Worm (Caenorhabditis elegans) whole organism, young adult: ENCODE results near the gene T21E8.4.
A peak's percentile ranks its signal among the peaks of the same experiment; 100 is the strongest.

Source experiments
- B0035.1 ChIP-seq: sonication (generic microtip); optimal IDR thresholded peaks from 2 replicates; lab custom pipeline; 2016; ENCODE audit warnings: missing genetic modification characterization, mild to moderate bottlenecking, missing compliant biosample characterization, missing genotype, missing genetic modification reagents
- F10E7.11 ChIP-seq: sonication (generic microtip); optimal IDR thresholded peaks from 2 replicates; lab custom pipeline; 2017; ENCODE audit warnings: mild to moderate bottlenecking, missing genetic modification characterization, moderate library complexity, missing compliant biosample characterization
- F55B11.4 ChIP-seq: sonication (generic microtip); optimal IDR thresholded peaks from 2 replicates; lab custom pipeline; 2016; ENCODE audit warnings: missing compliant biosample characterization, missing genetic modification characterization, borderline replicate concordance; ENCODE audit not compliant: insufficient read depth
- akir-1 ChIP-seq: fragments of 200-800 bp; sonication (Bioruptor generic); optimal IDR thresholded peaks from 2 replicates; lab custom pipeline; 2018; ENCODE audit warnings: mild to moderate bottlenecking, missing genetic modification characterization, moderate library complexity, missing compliant biosample characterization
- aptf-3 ChIP-seq: fragments of 200-800 bp; sonication (Bioruptor generic); IDR thresholded peaks from 2 replicates; pipeline ENCODE4 v1.3.6; 2022; ENCODE audit warnings: missing genetic modification characterization, missing compliant biosample characterization
- ceh-58 ChIP-seq: fragments of 200-800 bp; sonication (Bioruptor generic); IDR thresholded peaks from 2 replicates; pipeline ENCODE4 v1.3.6; 2022; ENCODE audit warnings: missing genetic modification characterization, missing compliant biosample characterization
- chd-7 ChIP-seq: sonication (generic microtip); optimal IDR thresholded peaks from 2 replicates; lab custom pipeline; 2016; ENCODE audit warnings: mild to moderate bottlenecking, missing genetic modification characterization, moderate library complexity, missing compliant biosample characterization
- die-1 ChIP-seq: sonication (generic microtip); optimal IDR thresholded peaks from 2 replicates; lab custom pipeline; 2016; ENCODE audit warnings: missing genotype, mild to moderate bottlenecking, missing genetic modification characterization, missing compliant biosample characterization
- dox-1 ChIP-seq: fragments of 200-800 bp; sonication (Bioruptor generic); IDR thresholded peaks from 2 replicates; pipeline ENCODE4 v1.3.6; 2022; ENCODE audit warnings: missing genetic modification reagents, missing genetic modification characterization, missing compliant biosample characterization
- egl-18 ChIP-seq: fragments of 200-800 bp; sonication (Bioruptor generic); IDR thresholded peaks from 2 replicates; pipeline ENCODE4 v1.3.6; 2022; ENCODE audit warnings: missing genetic modification reagents, missing genetic modification characterization, missing compliant biosample characterization
- hmg-1.2 ChIP-seq: fragments of 200-800 bp; sonication (Bioruptor generic); IDR thresholded peaks from 2 replicates; pipeline ENCODE4 v1.3.6; 2022; ENCODE audit warnings: missing genetic modification reagents, missing genetic modification characterization, missing compliant biosample characterization
- let-526 ChIP-seq: fragments of 200-800 bp; sonication (Bioruptor generic); IDR thresholded peaks from 2 replicates; pipeline ENCODE4 v1.3.6; 2022; ENCODE audit warnings: missing genetic modification reagents, missing genetic modification characterization, missing compliant biosample characterization
- lir-1 ChIP-seq: fragments of 200-800 bp; sonication (Bioruptor generic); conservative IDR thresholded peaks from 2 replicates; pipeline ENCODE4 v1.3.6; 2022; ENCODE audit warnings: missing genetic modification reagents, missing genetic modification characterization, missing compliant biosample characterization
- nfyb-1 ChIP-seq: fragments of 200-800 bp; sonication (Bioruptor generic); IDR thresholded peaks from 2 replicates; pipeline ENCODE4 v1.3.6; 2022; ENCODE audit warnings: missing genetic modification reagents, missing genetic modification characterization, missing compliant biosample characterization
- nhr-27 ChIP-seq: fragments of 200-800 bp; sonication (Bioruptor generic); optimal IDR thresholded peaks from 2 replicates; lab custom pipeline; 2018; ENCODE audit warnings: mild to moderate bottlenecking, missing genetic modification characterization, moderate library complexity, missing compliant biosample characterization
- nhr-80 ChIP-seq: sonication (generic microtip); optimal IDR thresholded peaks from 2 replicates; lab custom pipeline; 2016; ENCODE audit warnings: missing genetic modification characterization, missing compliant biosample characterization
- rec-8 ChIP-seq, 2 experiments: sonication (generic microtip); optimal IDR thresholded peaks; 2 replicates each; lab custom pipeline; 2016; ENCODE audit warnings: mild to moderate bottlenecking in 2 of 2, missing genetic modification characterization in 2 of 2, missing genetic modification reagents in 2 of 2, missing genotype in 2 of 2, missing biosample characterization in 1 of 2, missing compliant biosample characterization in 1 of 2, moderate library complexity in 1 of 2
- tbp1 ChIP-seq: fragments of 200-800 bp; sonication (Bioruptor generic); optimal IDR thresholded peaks from 2 replicates; lab custom pipeline; 2018; ENCODE audit warnings: mild to moderate bottlenecking, missing genetic modification characterization, missing compliant biosample characterization
- ztf-26 ChIP-seq: sonication (generic microtip); optimal IDR thresholded peaks from 2 replicates; lab custom pipeline; 2017; ENCODE audit warnings: missing genetic modification characterization, missing compliant biosample characterization

Gene T21E8.4

DNA sequence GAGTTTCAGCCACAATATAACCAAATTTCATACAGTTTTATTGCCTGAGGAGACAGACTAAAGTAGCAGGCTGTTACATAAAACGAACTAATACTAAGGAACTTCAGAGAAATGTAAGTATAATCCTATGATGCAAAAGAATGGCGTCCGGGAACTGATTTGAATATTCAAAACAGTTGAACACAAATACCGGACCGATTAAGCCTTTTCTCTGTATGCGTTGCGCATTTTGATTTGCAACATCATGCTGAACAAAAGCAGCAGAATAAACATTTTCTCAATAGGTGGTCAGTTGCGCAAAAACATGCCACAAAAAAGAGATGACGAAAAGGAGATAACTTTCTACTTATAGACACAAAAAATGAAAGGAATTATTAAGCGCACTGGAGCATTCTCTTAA lies 43.4 kb downstream of the T21E8.4 start:
- TF ChIP-seq F55B11.4 (tag; lab: Kevin White, UChicago), result no peak
- TF ChIP-seq akir-1 (GFP tag; lab: Kevin White, UChicago), result no peak
- TF ChIP-seq lir-1, result no peak
- TF ChIP-seq F10E7.11 (tag; lab: Kevin White, UChicago), result no peak
- no peak for TF ChIP-seq egl-18 (GFP tag; lab: Robert Waterston, UW)

DNA sequence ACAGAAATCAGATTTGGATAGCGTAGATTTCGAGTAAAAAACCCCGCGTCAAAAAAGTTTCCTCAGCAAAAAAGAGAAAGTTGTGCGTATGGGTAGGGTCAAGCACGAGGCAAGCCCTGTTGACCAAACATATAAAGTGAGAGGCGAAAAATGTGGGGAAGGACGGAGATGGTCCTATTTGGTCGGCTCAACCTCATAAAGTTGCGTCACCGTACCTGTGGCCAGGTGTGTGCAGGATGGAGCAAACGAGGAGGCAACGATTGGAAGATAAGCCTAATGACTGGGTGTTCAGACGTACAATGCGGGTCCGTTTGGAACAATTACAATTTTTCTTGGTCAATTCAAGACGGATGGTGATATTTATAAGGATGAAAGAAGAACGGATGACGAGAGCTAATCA lies 46.5 kb downstream of the T21E8.4 start:
- TF ChIP-seq aptf-3 (GFP tag; lab: Robert Waterston, UW) (no peak), tbp1 (GFP tag; lab: Kevin White, UChicago) (no peak), die-1 (tag; lab: Kevin White, UChicago) (no peak), hmg-1.2 (GFP tag; lab: Robert Waterston, UW) (no peak), B0035.1 (tag; lab: Kevin White, UChicago) (no peak), chd-7 (tag; lab: Kevin White, UChicago) (no peak), dox-1 (no peak), nhr-27 (tag; lab: Kevin White, UChicago) (no peak), ztf-26 (no peak), nfyb-1 (no peak), ceh-58 (GFP tag; lab: Robert Waterston, UW) (no peak)

DNA sequence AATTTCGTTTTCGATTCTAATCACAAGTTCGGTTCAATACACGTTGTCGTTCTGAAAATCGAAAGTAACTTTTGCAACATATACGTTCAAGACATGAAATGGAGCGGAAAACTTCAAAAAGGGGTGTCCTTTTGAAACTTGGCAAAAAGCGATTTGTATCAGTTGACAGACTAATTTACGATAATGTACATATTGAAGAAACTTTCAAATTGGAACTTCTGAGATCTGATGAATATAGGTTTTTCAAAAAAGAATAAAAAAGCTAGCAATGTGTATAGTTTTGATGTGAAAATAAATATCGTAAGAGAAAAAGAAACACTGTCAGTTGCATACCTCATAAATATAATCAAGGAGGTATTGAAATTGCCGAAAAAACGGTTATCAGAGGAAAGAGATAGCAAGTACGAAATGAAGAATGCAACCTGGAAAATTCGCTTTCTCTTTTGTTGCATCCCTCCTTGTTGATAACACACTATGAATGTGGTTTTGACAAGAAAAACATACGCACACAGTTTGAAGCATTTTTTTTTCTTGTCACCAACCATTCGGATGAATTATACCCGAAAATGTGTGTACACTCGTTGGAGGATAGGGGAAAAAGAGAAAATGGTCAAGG lies 48.4 kb downstream of the T21E8.4 start, which contains the start of gene dgn-1:
Gene dgn-1 (minus strand): TSS at position 51 of the 616 bp plus-strand sequence.
- no peak for TF ChIP-seq let-526 (GFP tag; lab: Robert Waterston, UW)
- peak; percentile 56 for TF ChIP-seq nhr-80 (tag; lab: Kevin White, UChicago)
- TF ChIP-seq rec-8 (tag; optimal IDR thresholded peaks at IDR 0.05; lab: Kevin White, UChicago), result no peak
- TF ChIP-seq, all 124 proteins: peak for 1
